Fruit fly (Drosophila melanogaster) whole organism, pupa: ENCODE data around the gene CG34181.

Experiments
- CG10348 ChIP-seq: fragments of 200-800 bp; sonication (Bioruptor generic); IDR thresholded peaks from 2 replicates; pipeline ENCODE4 v1.3.6; 2022; ENCODE audit warnings: missing biosample characterization, missing genetic modification characterization
- CG12605 ChIP-seq: fragments of 200-800 bp; sonication (Bioruptor generic); IDR thresholded peaks from 2 replicates; pipeline ENCODE4 v1.3.6; 2022; ENCODE audit warnings: missing biosample characterization, missing genetic modification characterization
- CG13204 ChIP-seq: fragments of 200-800 bp; sonication (Bioruptor generic); optimal IDR thresholded peaks from 2 replicates; lab custom pipeline; 2018; ENCODE audit warnings: missing biosample characterization, mild to moderate bottlenecking, missing genetic modification characterization, moderate library complexity
- CG14655 ChIP-seq: fragments of 200-800 bp; sonication (Bioruptor generic); optimal IDR thresholded peaks from 3 replicates; lab custom pipeline; 2017; ENCODE audit warnings: mild to moderate bottlenecking, missing biosample characterization, missing genetic modification reagents, missing genetic modification characterization
- CG15710 ChIP-seq: fragments of 200-800 bp; sonication (Bioruptor generic); optimal IDR thresholded peaks from 2 replicates; lab custom pipeline; 2018; ENCODE audit warnings: missing biosample characterization, mild to moderate bottlenecking, missing genetic modification characterization, moderate library complexity
- CG17806 ChIP-seq: fragments of 200-800 bp; sonication (Bioruptor generic); optimal IDR thresholded peaks from 2 replicates; lab custom pipeline; 2018; ENCODE audit warnings: missing biosample characterization, mild to moderate bottlenecking, missing genetic modification characterization, moderate library complexity
- CG32121 ChIP-seq: fragments of 200-800 bp; sonication (Bioruptor generic); IDR thresholded peaks from 2 replicates; pipeline ENCODE4 v1.3.6; 2022; ENCODE audit warnings: missing biosample characterization, missing genetic modification characterization
- CG34367 ChIP-seq: fragments of 200-800 bp; sonication (Bioruptor generic); optimal IDR thresholded peaks from 2 replicates; lab custom pipeline; 2018; ENCODE audit warnings: missing biosample characterization, mild to moderate bottlenecking, missing genetic modification characterization
- CG4496 ChIP-seq: fragments of 200-800 bp; sonication (Bioruptor generic); IDR thresholded peaks from 3 replicates; pipeline ENCODE4 v1.3.6; 2022; ENCODE audit warnings: missing biosample characterization, missing genetic modification characterization
- CG8159 ChIP-seq: fragments of 200-800 bp; sonication (Bioruptor generic); optimal IDR thresholded peaks from 3 replicates; lab custom pipeline; 2018; ENCODE audit warnings: missing biosample characterization, mild to moderate bottlenecking, missing genetic modification characterization, moderate library complexity
- CG8301 ChIP-seq: fragments of 200-800 bp; sonication (Bioruptor generic); optimal IDR thresholded peaks from 2 replicates; lab custom pipeline; 2018; ENCODE audit warnings: missing biosample characterization, mild to moderate bottlenecking, missing genetic modification characterization
- CG9948 ChIP-seq: fragments of 200-800 bp; sonication (Bioruptor generic); optimal IDR thresholded peaks from 2 replicates; lab custom pipeline; 2018; ENCODE audit warnings: missing biosample characterization, mild to moderate bottlenecking, missing genetic modification characterization, moderate library complexity
- D1 ChIP-seq: fragments of 200-800 bp; sonication (Bioruptor generic); optimal IDR thresholded peaks from 2 replicates; lab custom pipeline; 2018; ENCODE audit warnings: missing biosample characterization, mild to moderate bottlenecking, missing genetic modification characterization, moderate library complexity
- EcR ChIP-seq: fragments of 200-800 bp; sonication (Bioruptor generic); optimal IDR thresholded peaks from 3 replicates; lab custom pipeline; 2019; ENCODE audit warnings: missing biosample characterization, missing genetic modification characterization, mild to moderate bottlenecking, moderate library complexity, missing genetic modification reagents
- Ets98B ChIP-seq: fragments of 200-800 bp; sonication (Bioruptor generic); IDR thresholded peaks from 2 replicates; pipeline ENCODE4 v1.3.6; 2022; ENCODE audit warnings: missing biosample characterization, missing genetic modification characterization
- Pif1A ChIP-seq: fragments of 200-800 bp; sonication (Bioruptor generic); optimal IDR thresholded peaks from 3 replicates; lab custom pipeline; 2016; ENCODE audit warnings: missing biosample characterization, missing genetic modification characterization
- Pif1B ChIP-seq: fragments of 200-800 bp; sonication (Bioruptor generic); optimal IDR thresholded peaks from 3 replicates; lab custom pipeline; 2016; ENCODE audit warnings: missing biosample characterization, missing genetic modification characterization
- Snoo ChIP-seq: fragments of 200-800 bp; sonication (Bioruptor generic); optimal IDR thresholded peaks from 3 replicates; lab custom pipeline; 2017; ENCODE audit warnings: missing biosample characterization, mild to moderate bottlenecking, missing genetic modification characterization, inconsistent platforms
- fd96Ca ChIP-seq: fragments of 200-800 bp; sonication (Bioruptor generic); IDR thresholded peaks from 3 replicates; pipeline ENCODE4 v1.3.6; 2022; ENCODE audit warnings: missing biosample characterization, missing genetic modification characterization
- gl ChIP-seq: fragments of 200-800 bp; sonication (Bioruptor generic); optimal IDR thresholded peaks from 2 replicates; lab custom pipeline; 2018; ENCODE audit warnings: missing biosample characterization, mild to moderate bottlenecking, missing genetic modification characterization
- rn ChIP-seq: fragments of 200-800 bp; sonication (Bioruptor generic); IDR thresholded peaks from 2 replicates; pipeline ENCODE4 v1.3.6; 2022; ENCODE audit warnings: missing biosample characterization, missing genetic modification characterization

Gene CG34181

dm6 chr2L:9369724-9370123, 2.3 kb downstream of the CG34181 start:
- TF ChIP-seq EcR (no peak), D1 (no peak), Pif1A (GFP tag; lab: Kevin White, UChicago) (no peak), Pif1B (GFP tag; lab: Kevin White, UChicago) (no peak)
- TF ChIP-seq, all 21 proteins: peak for 0

- TF ChIP-seq Pif1A (GFP tag; lab: Kevin White, UChicago) = no peak
- TF ChIP-seq CG10348 (GFP tag; lab: Robert Waterston, UW) = 0 out of 2 replicates have a peak, but pooled peaks have one; percentile 21
These were observed 10.3 kb downstream of the CG34181 start for dm6 chr2L:9377789-9378188.

dm6 chr2L:9386270-9386669, 18.8 kb downstream of the CG34181 start:
- TF ChIP-seq CG10348 (GFP tag; lab: Robert Waterston, UW) = no peak
- no peak for TF ChIP-seq EcR
- no peak for TF ChIP-seq CG15710 (tag; lab: Kevin White, UChicago)
- no peak for TF ChIP-seq CG4496 (GFP tag; lab: Robert Waterston, UW)
- no peak for TF ChIP-seq gl (tag; lab: Kevin White, UChicago)
- no peak for TF ChIP-seq CG32121
- TF ChIP-seq Snoo = no peak
- no peak for TF ChIP-seq CG8301 (tag; lab: Kevin White, UChicago)

dm6 chr2L:9387240-9387672, 19.8 kb downstream of the CG34181 start, which contains the start of gene Aldh:
Gene Aldh, plus strand, starts transcription at chr2L:9387389.
- peak; percentile 75 for TF ChIP-seq CG32121
- no peak for TF ChIP-seq Pif1B (GFP tag; lab: Kevin White, UChicago)
- no peak; the same call in 1 of the 2 replicates for TF ChIP-seq CG12605 (GFP tag; lab: Robert Waterston, UW)
- TF ChIP-seq CG14655 (GFP tag; lab: Kevin White, UChicago) = peak; percentile 84
- no peak for TF ChIP-seq Snoo
- TF ChIP-seq CG8159 = peak; percentile 81
- TF ChIP-seq rn (GFP tag; lab: Robert Waterston, UW) = peak; percentile 37; the same call in 1 of the 2 replicates
- peak; percentile 44 for TF ChIP-seq D1
- TF ChIP-seq Pif1A (GFP tag; lab: Kevin White, UChicago) = no peak
- no peak for TF ChIP-seq CG10348 (GFP tag; lab: Robert Waterston, UW)
- TF ChIP-seq CG8301 (tag; lab: Kevin White, UChicago) = peak; percentile 60
- TF ChIP-seq CG4496 (GFP tag; lab: Robert Waterston, UW) = peak; percentile 67; the same call in 2 of the 3 replicates
- no peak for TF ChIP-seq gl (tag; lab: Kevin White, UChicago)
- TF ChIP-seq CG15710 (tag; lab: Kevin White, UChicago) = peak; percentile 76
- TF ChIP-seq CG9948 (tag; lab: Kevin White, UChicago) = peak; percentile 70
- peak; percentile 1 for TF ChIP-seq CG13204 (GFP tag; lab: Kevin White, UChicago)
- TF ChIP-seq CG34367 (tag; lab: Kevin White, UChicago) = peak; percentile 55
- TF ChIP-seq fd96Ca (GFP tag; lab: Robert Waterston, UW) = peak; percentile 78
- peak; percentile 69 for TF ChIP-seq CG17806 (tag; lab: Kevin White, UChicago)
- peak; percentile 70 for TF ChIP-seq Ets98B (GFP tag; lab: Robert Waterston, UW)
- no peak for TF ChIP-seq EcR

- TF ChIP-seq CG17806 (tag; lab: Kevin White, UChicago) (peak; percentile 93), CG32121 (peak; percentile 83), Pif1B (GFP tag; lab: Kevin White, UChicago) (peak; percentile 93), CG9948 (tag; lab: Kevin White, UChicago) (peak; percentile 94), CG15710 (tag; lab: Kevin White, UChicago) (peak; percentile 92), CG12605 (GFP tag; lab: Robert Waterston, UW) (peak; percentile 80), gl (tag; lab: Kevin White, UChicago) (peak; percentile 91), rn (GFP tag; lab: Robert Waterston, UW) (peak; percentile 49; the same call in 1 of the 2 replicates), Ets98B (GFP tag; lab: Robert Waterston, UW) (peak; percentile 91), CG8159 (peak; percentile 94), fd96Ca (GFP tag; lab: Robert Waterston, UW) (peak; percentile 96), Pif1A (GFP tag; lab: Kevin White, UChicago) (peak; percentile 91), CG14655 (GFP tag; lab: Kevin White, UChicago) (peak; percentile 89), CG34367 (tag; lab: Kevin White, UChicago) (peak; percentile 92), CG8301 (tag; lab: Kevin White, UChicago) (peak; percentile 85), CG10348 (GFP tag; lab: Robert Waterston, UW) (peak; percentile 76), Snoo (peak; percentile 89), CG4496 (GFP tag; lab: Robert Waterston, UW) (peak; percentile 93), D1 (peak; percentile 77), CG13204 (GFP tag; lab: Kevin White, UChicago) (peak; percentile 84), EcR (peak; percentile 77)
These were observed 20.7 kb downstream of the CG34181 start for dm6 chr2L:9388013-9388605.
